Worm (Caenorhabditis elegans) whole organism, L3 larva: Measurements from ENCODE around the gene C08E3.14.
"Not testable (repeated sequence)": the region's sequence is repeated elsewhere in the genome, so short reads cannot be mapped to it uniquely, and the experiment has no call there.

Experiments
- R02D3.7 ChIP-seq: fragments of 150-350 bp; optimal IDR thresholded peaks from 2 replicates; lab custom pipeline; 2014; ENCODE audit warnings: missing biosample characterization, missing genetic modification characterization
- ZK546.5 ChIP-seq: sonication (generic microtip); optimal IDR thresholded peaks from 2 replicates; lab custom pipeline; 2017; ENCODE audit warnings: missing biosample characterization, missing genetic modification characterization
- ama-1 ChIP-seq: fragments of 150-350 bp; optimal IDR thresholded peaks from 2 replicates; lab custom pipeline; 2018
- daf-12 ChIP-seq: fragments of 150-350 bp; optimal IDR thresholded peaks from 2 replicates; lab custom pipeline; 2014; ENCODE audit warnings: missing biosample characterization, missing genetic modification reagents, missing genetic modification characterization
- elt-2 ChIP-seq: sonication (generic microtip); optimal IDR thresholded peaks from 2 replicates; lab custom pipeline; 2016; ENCODE audit warnings: missing genetic modification reagents, mild to moderate bottlenecking, missing genetic modification characterization, missing compliant biosample characterization
- lin-15B ChIP-seq: fragments of 150-350 bp; optimal IDR thresholded peaks from 2 replicates; lab custom pipeline; 2014; ENCODE audit warnings: missing biosample characterization, missing genetic modification characterization
- nhr-11 ChIP-seq: fragments of 150-350 bp; optimal IDR thresholded peaks from 2 replicates; lab custom pipeline; 2014; ENCODE audit warnings: missing biosample characterization, missing genetic modification characterization
- nhr-237 ChIP-seq: fragments of 150-350 bp; optimal IDR thresholded peaks from 2 replicates; lab custom pipeline; 2014; ENCODE audit warnings: missing biosample characterization, missing genetic modification characterization
- pha-4 ChIP-seq: fragments of 150-350 bp; optimal IDR thresholded peaks from 2 replicates; lab custom pipeline; 2014; ENCODE audit warnings: missing biosample characterization, missing genetic modification reagents, missing genetic modification characterization
- snpc-4 ChIP-seq: fragments of 150-350 bp; optimal IDR thresholded peaks from 2 replicates; lab custom pipeline; 2014; ENCODE audit warnings: missing biosample characterization, missing genetic modification characterization
- tbx-2 ChIP-seq: sonication (generic microtip); optimal IDR thresholded peaks from 2 replicates; lab custom pipeline; 2016; ENCODE audit warnings: mild to moderate bottlenecking, missing genetic modification characterization, missing compliant biosample characterization

DNA sequence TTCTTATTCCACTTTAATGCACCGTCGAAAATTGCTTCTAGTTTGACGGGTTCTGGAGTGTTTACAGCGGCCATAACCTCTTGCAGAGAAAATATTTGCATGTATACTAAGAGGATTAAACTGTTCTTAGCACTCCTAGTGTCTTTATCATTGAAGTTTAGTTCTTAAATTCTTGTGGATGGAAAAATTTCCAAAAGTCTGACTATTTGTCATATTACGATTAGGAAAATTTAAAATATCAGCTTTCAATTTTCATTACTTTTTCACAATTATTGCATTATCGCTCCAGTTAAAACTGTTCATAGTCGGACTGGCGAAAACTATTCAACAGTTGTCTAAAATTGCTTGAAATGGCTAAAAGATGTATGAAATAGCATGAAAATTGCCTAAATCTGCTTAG, 35.1 kb downstream of the C08E3.14 start, which contains the start of gene ZC204.13:
- TF ChIP-seq R02D3.7 (tag; lab: Kevin White, UChicago); lin-15B; ama-1 (lab: Kevin White, UChicago); snpc-4 (tag; lab: Kevin White, UChicago); nhr-237 (tag; lab: Kevin White, UChicago); tbx-2 (tag; lab: Kevin White, UChicago); daf-12 (tag; lab: Kevin White, UChicago); nhr-11 (tag; lab: Kevin White, UChicago); pha-4 (tag; lab: Kevin White, UChicago); ZK546.5 (tag; lab: Kevin White, UChicago); elt-2 (tag; lab: Kevin White, UChicago): not testable (repeated sequence)
